Worm (Caenorhabditis elegans): ENCODE data around the gene nhr-11.

- TF ChIP-seq T22C8.4 (GFP tag; IDR thresholded peaks at IDR 0.05) (no peak), cog-1 (tag; optimal IDR thresholded peaks at IDR 0.05) (no peak), ref-1 (GFP tag; conservative IDR thresholded peaks at IDR 0.05) (no peak), flt-1 (GFP tag; IDR thresholded peaks at IDR 0.05) (no peak), klf-2 (GFP tag; conservative IDR thresholded peaks at IDR 0.05) (no peak), ztf-29 (GFP tag; IDR thresholded peaks at IDR 0.05) (no peak), med-1 (GFP tag; optimal IDR thresholded peaks at IDR 0.05; ENCODE audit: insufficient read depth) (no peak), tab-1 (GFP tag; IDR thresholded peaks at IDR 0.05) (no peak)
Observed at ce11 chrIV:9070188-9070587, 385 bp downstream of the nhr-11 start.
